Fruit fly (Drosophila melanogaster) whole organism, embryonic: Measurements from ENCODE around the gene cbt.

Source experiments
- Bdp1 ChIP-seq: fragments of 200-800 bp; sonication (Bioruptor generic); optimal IDR thresholded peaks from 3 replicates; lab custom pipeline; 2016; ENCODE audit warnings: missing biosample characterization, missing genetic modification characterization
- CG10209 ChIP-seq: fragments of 200-800 bp; sonication (Bioruptor generic); optimal IDR thresholded peaks from 3 replicates; lab custom pipeline; 2017; ENCODE audit warnings: missing biosample characterization, mild to moderate bottlenecking, missing genetic modification characterization, missing genetic modification reagents
- CG10321 ChIP-seq: fragments of 200-800 bp; sonication (Bioruptor generic); IDR thresholded peaks from 2 replicates; pipeline ENCODE4 v1.3.6; 2022; ENCODE audit warnings: missing biosample characterization, missing genetic modification characterization
- CG11398 ChIP-seq: fragments of 200-800 bp; sonication (Bioruptor generic); optimal IDR thresholded peaks from 2 replicates; lab custom pipeline; 2016; ENCODE audit warnings: missing biosample characterization, missing genetic modification characterization
- CG12155 ChIP-seq: fragments of 200-800 bp; sonication (Bioruptor generic); optimal IDR thresholded peaks from 3 replicates; lab custom pipeline; 2016; ENCODE audit warnings: missing biosample characterization, missing genetic modification characterization
- CG1529 ChIP-seq: fragments of 200-800 bp; sonication (Bioruptor generic); optimal IDR thresholded peaks from 3 replicates; lab custom pipeline; 2018; ENCODE audit warnings: missing biosample characterization, missing genetic modification characterization
- CG17829 ChIP-seq: fragments of 200-800 bp; optimal IDR thresholded peaks from 2 replicates; lab custom pipeline; 2019; ENCODE audit warnings: missing biosample characterization, mild to moderate bottlenecking, missing genetic modification characterization, moderate library complexity
- CG2875 ChIP-seq: fragments of 200-800 bp; sonication (Bioruptor generic); optimal IDR thresholded peaks from 2 replicates; lab custom pipeline; 2017; ENCODE audit warnings: missing biosample characterization, mild to moderate bottlenecking, missing genetic modification characterization, missing genetic modification reagents
- CG32532 ChIP-seq: fragments of 200-800 bp; sonication (Bioruptor generic); IDR thresholded peaks from 2 replicates; pipeline ENCODE4 v1.3.6; 2022; ENCODE audit warnings: missing biosample characterization, missing genetic modification characterization
- CG32772 ChIP-seq: fragments of 200-800 bp; sonication (Bioruptor generic); IDR thresholded peaks from 2 replicates; pipeline ENCODE4 v1.3.6; 2022; ENCODE audit warnings: missing biosample characterization, missing genetic modification characterization
- CG34224 ChIP-seq: fragments of 200-800 bp; sonication (Bioruptor generic); IDR thresholded peaks from 3 replicates; pipeline ENCODE4 v1.3.6; 2022; ENCODE audit warnings: missing biosample characterization, missing genetic modification characterization; ENCODE audit not compliant: partially characterized antibody
- CG6175 ChIP-seq: fragments of 200-800 bp; sonication (Bioruptor generic); IDR thresholded peaks from 3 replicates; pipeline ENCODE4 v1.3.6; 2022; ENCODE audit warnings: missing biosample characterization, missing genetic modification characterization
- CG6254 ChIP-seq: fragments of 200-800 bp; sonication (Bioruptor generic); optimal IDR thresholded peaks from 3 replicates; lab custom pipeline; 2017; ENCODE audit warnings: mild to moderate bottlenecking, missing biosample characterization, missing genetic modification reagents, missing genetic modification characterization
- CrebB ChIP-seq: fragments of 200-800 bp; sonication (Bioruptor generic); optimal IDR thresholded peaks from 3 replicates; lab custom pipeline; 2018; ENCODE audit warnings: missing biosample characterization, mild to moderate bottlenecking, missing genetic modification characterization
- D ChIP-seq, 2 experiments: fragments of 200-800 bp in 1 of 2; fragments of >200 bp in 1 of 2; sonication (Bioruptor generic) in 1 of 2; optimal IDR thresholded peaks; 2 replicates in 1 of 2; 3 replicates in 1 of 2; lab custom pipeline; 2017; ENCODE audit warnings: mild to moderate bottlenecking in 1 of 2, missing biosample characterization in 1 of 2, missing genetic modification characterization in 1 of 2, missing genetic modification reagents in 1 of 2
- HLH4C ChIP-seq: fragments of 200-800 bp; sonication (Bioruptor generic); IDR thresholded peaks from 3 replicates; pipeline ENCODE4 v1.3.6; 2022; ENCODE audit warnings: missing biosample characterization, missing genetic modification characterization; ENCODE audit not compliant: partially characterized antibody
- Max ChIP-seq: fragments of 200-800 bp; sonication (Bioruptor generic); optimal IDR thresholded peaks from 2 replicates; lab custom pipeline; 2016; ENCODE audit warnings: missing biosample characterization, mild to moderate bottlenecking, missing genetic modification characterization
- Myb ChIP-seq: fragments of 200-800 bp; sonication (Bioruptor generic); optimal IDR thresholded peaks from 2 replicates; lab custom pipeline; 2016; ENCODE audit warnings: missing biosample characterization, missing genetic modification characterization
- NC2α ChIP-seq: fragments of 200-800 bp; sonication (Bioruptor generic); optimal IDR thresholded peaks from 2 replicates; lab custom pipeline; 2016; ENCODE audit warnings: missing biosample characterization, missing genetic modification characterization
- Nf-YA ChIP-seq: fragments of 200-800 bp; sonication (Bioruptor generic); IDR thresholded peaks from 2 replicates; pipeline ENCODE4 v1.3.6; 2022; ENCODE audit warnings: missing biosample characterization, missing genetic modification characterization
- Nf-YC ChIP-seq: fragments of 200-800 bp; optimal IDR thresholded peaks from 3 replicates; lab custom pipeline; 2019; ENCODE audit warnings: missing biosample characterization, mild to moderate bottlenecking, missing genetic modification characterization, moderate library complexity
- Optix ChIP-seq: fragments of 200-800 bp; sonication (Bioruptor generic); IDR thresholded peaks from 3 replicates; pipeline ENCODE4 v1.3.6; 2022; ENCODE audit warnings: missing biosample characterization, missing genetic modification characterization
- PHDP ChIP-seq: fragments of 200-800 bp; sonication (Bioruptor generic); optimal IDR thresholded peaks from 3 replicates; lab custom pipeline; 2018; ENCODE audit warnings: missing biosample characterization, mild to moderate bottlenecking, missing genetic modification characterization, moderate library complexity
- Spps ChIP-seq: fragments of 200-800 bp; sonication (Bioruptor generic); optimal IDR thresholded peaks from 2 replicates; lab custom pipeline; 2018; ENCODE audit warnings: missing biosample characterization, mild to moderate bottlenecking, missing genetic modification characterization
- Taf1 ChIP-seq: fragments of 200-800 bp; sonication (Bioruptor generic); IDR thresholded peaks from 2 replicates; pipeline ENCODE4 v1.3.6; 2022; ENCODE audit warnings: missing biosample characterization, missing genetic modification characterization
- Trl ChIP-seq, 3 experiments: fragments of >200 bp in 2 of 3; fragments of 200-800 bp in 1 of 3; sonication (Bioruptor generic) in 1 of 3; optimal IDR thresholded peaks; 2 replicates in 1 of 3; 3 replicates in 2 of 3; lab custom pipeline; 2016 to 2017; ENCODE audit warnings: missing biosample characterization in 1 of 3, missing genetic modification characterization in 1 of 3
- Xbp1 ChIP-seq: fragments of 200-800 bp; sonication (Bioruptor generic); optimal IDR thresholded peaks from 3 replicates; lab custom pipeline; 2016; ENCODE audit warnings: missing biosample characterization, mild to moderate bottlenecking, missing genetic modification characterization
- ab ChIP-seq: fragments of 200-800 bp; sonication (Bioruptor generic); optimal IDR thresholded peaks from 2 replicates; lab custom pipeline; 2016; ENCODE audit warnings: missing biosample characterization, missing genetic modification characterization
- ac ChIP-seq: fragments of 200-800 bp; sonication (Bioruptor generic); optimal IDR thresholded peaks from 3 replicates; lab custom pipeline; 2017; ENCODE audit warnings: missing biosample characterization, mild to moderate bottlenecking, missing genetic modification characterization
- ara ChIP-seq: fragments of 200-800 bp; sonication (Bioruptor generic); IDR thresholded peaks from 2 replicates; pipeline ENCODE4 v1.3.6; 2022; ENCODE audit warnings: missing biosample characterization, missing genetic modification characterization
- cad ChIP-seq: fragments of >200 bp; optimal IDR thresholded peaks from 2 replicates; lab custom pipeline; 2017; ENCODE audit warnings: missing biosample characterization, missing genetic modification characterization
- chif ChIP-seq, 2 experiments: fragments of 200-800 bp; sonication (Bioruptor generic); optimal IDR thresholded peaks; 3 replicates each; lab custom pipeline; 2016; ENCODE audit warnings: missing biosample characterization in 2 of 2, missing genetic modification characterization in 2 of 2
- chm ChIP-seq: fragments of 200-800 bp; sonication (Bioruptor generic); IDR thresholded peaks from 2 replicates; pipeline ENCODE4 v1.3.6; 2022; ENCODE audit warnings: missing biosample characterization, missing genetic modification characterization
- cwo ChIP-seq: fragments of 200-800 bp; sonication (Bioruptor generic); optimal IDR thresholded peaks from 3 replicates; lab custom pipeline; 2017; ENCODE audit warnings: missing biosample characterization, missing genetic modification characterization, mild to moderate bottlenecking, moderate library complexity, missing genetic modification reagents
- dmrt99B ChIP-seq: fragments of 200-800 bp; sonication (Bioruptor generic); optimal IDR thresholded peaks from 2 replicates; lab custom pipeline; 2018; ENCODE audit warnings: missing biosample characterization, mild to moderate bottlenecking, missing genetic modification characterization, moderate library complexity
- esg ChIP-seq: fragments of 200-800 bp; sonication (Bioruptor generic); conservative IDR thresholded peaks from 2 replicates; pipeline ENCODE4 v1.3.6; 2022; ENCODE audit warnings: missing biosample characterization, missing genetic modification characterization
- eyg ChIP-seq: fragments of 200-800 bp; sonication (Bioruptor generic); optimal IDR thresholded peaks from 3 replicates; lab custom pipeline; 2016; ENCODE audit warnings: missing biosample characterization, missing genetic modification characterization
- gfzf ChIP-seq: fragments of 200-800 bp; sonication (Bioruptor generic); optimal IDR thresholded peaks from 2 replicates; lab custom pipeline; 2016; ENCODE audit warnings: missing biosample characterization, mild to moderate bottlenecking, missing genetic modification characterization, moderate library complexity
- gsb-n ChIP-seq: fragments of 200-800 bp; sonication (Bioruptor generic); optimal IDR thresholded peaks from 3 replicates; lab custom pipeline; 2018; ENCODE audit warnings: missing biosample characterization, mild to moderate bottlenecking, missing genetic modification characterization
- h ChIP-seq: fragments of >200 bp; optimal IDR thresholded peaks from 2 replicates; lab custom pipeline; 2017
- kni ChIP-seq: fragments of 200-800 bp; sonication (Bioruptor generic); optimal IDR thresholded peaks from 3 replicates; lab custom pipeline; 2017; ENCODE audit warnings: mild to moderate bottlenecking, missing biosample characterization, missing genetic modification reagents, missing genetic modification characterization
- pb ChIP-seq: fragments of 200-800 bp; sonication (Bioruptor generic); optimal IDR thresholded peaks from 3 replicates; lab custom pipeline; 2016; ENCODE audit warnings: missing biosample characterization, missing genetic modification characterization
- phol ChIP-seq: fragments of 200-800 bp; sonication (Bioruptor generic); optimal IDR thresholded peaks from 3 replicates; lab custom pipeline; 2018; ENCODE audit warnings: missing biosample characterization, mild to moderate bottlenecking, missing genetic modification characterization, moderate library complexity
- pros ChIP-seq: fragments of 200-800 bp; sonication (Bioruptor generic); optimal IDR thresholded peaks from 3 replicates; lab custom pipeline; 2019; ENCODE audit warnings: missing biosample characterization, mild to moderate bottlenecking, missing genetic modification characterization, moderate library complexity
- run ChIP-seq: fragments of 200-800 bp; sonication (Bioruptor generic); optimal IDR thresholded peaks from 3 replicates; lab custom pipeline; 2018; ENCODE audit warnings: missing biosample characterization, mild to moderate bottlenecking, missing genetic modification characterization
- salm ChIP-seq: fragments of 200-800 bp; sonication (Bioruptor generic); optimal IDR thresholded peaks from 2 replicates; lab custom pipeline; 2018; ENCODE audit warnings: missing biosample characterization, mild to moderate bottlenecking, missing genetic modification characterization
- sens-2 ChIP-seq: fragments of 200-800 bp; sonication (Bioruptor generic); IDR thresholded peaks from 2 replicates; pipeline ENCODE4 v1.3.6; 2022; ENCODE audit warnings: missing biosample characterization, missing genetic modification characterization
- sim ChIP-seq: fragments of 200-800 bp; sonication (Bioruptor generic); IDR thresholded peaks from 2 replicates; pipeline ENCODE4 v1.3.6; 2022; ENCODE audit warnings: missing biosample characterization, missing genetic modification characterization
- slbo ChIP-seq: fragments of 200-800 bp; sonication (Bioruptor generic); IDR thresholded peaks from 2 replicates; pipeline ENCODE4 v1.3.6; 2022; ENCODE audit warnings: missing biosample characterization, missing genetic modification characterization

Gene cbt

dm6 chr2L:520331-521000 lies 41.0 kb upstream of the cbt start (continued):
- TF ChIP-seq pb (peak; percentile 66), CG34224 (no peak), Max (GFP tag; lab: Kevin White, UChicago) (peak; percentile 79), ab (GFP tag; lab: Kevin White, UChicago) (no peak), CG10209 (GFP tag; lab: Kevin White, UChicago) (peak; percentile 87), Optix (GFP tag; lab: Robert Waterston, UW) (peak; percentile 80), CG12155 (GFP tag; lab: Kevin White, UChicago) (peak; percentile 76), CG2875 (peak; percentile 87), NC2α (GFP tag; lab: Kevin White, UChicago) (peak; percentile 85), ara (peak; percentile 90), Nf-YC (no peak), Nf-YA (GFP tag; lab: Robert Waterston, UW) (peak; percentile 63; the same call in 1 of the 2 replicates), Bdp1 (GFP tag; lab: Kevin White, UChicago) (peak; percentile 17), salm (tag; lab: Kevin White, UChicago) (peak; percentile 83), CG6254 (peak; percentile 56), Taf1 (GFP tag; lab: Robert Waterston, UW) (no peak), gsb-n (tag; lab: Kevin White, UChicago) (peak; percentile 94), CG32772 (GFP tag; lab: Robert Waterston, UW) (peak; percentile 73), esg (peak; percentile 79), D (optimal IDR thresholded peaks at IDR 0.05; lab: Kevin White, UChicago) (no peak), D (GFP tag; optimal IDR thresholded peaks at IDR 0.05; lab: Kevin White, UChicago) (peak; percentile 77), PHDP (tag; lab: Kevin White, UChicago) (peak; percentile 86), CrebB (tag; lab: Kevin White, UChicago) (peak; percentile 57), CG11398 (GFP tag; lab: Kevin White, UChicago) (peak; percentile 68), sens-2 (GFP tag; lab: Robert Waterston, UW) (peak; percentile 79), h (lab: Kevin White, UChicago) (no peak), pros (GFP tag; lab: Kevin White, UChicago) (no peak), Xbp1 (GFP tag; lab: Kevin White, UChicago) (peak; percentile 87), HLH4C (GFP tag; lab: Robert Waterston, UW) (no peak), gfzf (no peak), Trl (optimal IDR thresholded peaks at IDR 0.05; lab: Kevin White, UChicago) (no peak), Trl (GFP tag; optimal IDR thresholded peaks at IDR 0.05; lab: Kevin White, UChicago) (peak; percentile 89), chif (GFP tag; optimal IDR thresholded peaks at IDR 0.05; lab: Kevin White, UChicago) (peak; percentile 86 to 92), CG6175 (GFP tag; lab: Robert Waterston, UW) (no peak), phol (tag; lab: Kevin White, UChicago) (peak; percentile 86), dmrt99B (tag; lab: Kevin White, UChicago) (peak; percentile 96), run (tag; lab: Kevin White, UChicago) (peak; percentile 86), cad (GFP tag; lab: Kevin White, UChicago) (no peak), cwo (GFP tag; lab: Kevin White, UChicago) (peak; percentile 39), CG32532 (GFP tag; lab: Robert Waterston, UW) (peak; percentile 53), ac (GFP tag; lab: Kevin White, UChicago) (peak; percentile 64), eyg (GFP tag; lab: Kevin White, UChicago) (peak; percentile 63), kni (GFP tag; lab: Kevin White, UChicago) (no peak), sim (peak; percentile 76; the same call in 1 of the 2 replicates), CG10321 (no peak), Myb (GFP tag; lab: Kevin White, UChicago) (peak; percentile 63), CG1529 (GFP tag; lab: Kevin White, UChicago) (peak; percentile 86), slbo (peak; percentile 62), Spps (tag; lab: Kevin White, UChicago) (peak; percentile 67), chm (peak; percentile 93), CG17829 (peak; percentile 83)
